Worm (Caenorhabditis elegans) whole organism, L1 larva: ENCODE data around the gene tre-2.

Source experiments
- ama-1 ChIP-seq: fragments of 150-350 bp; optimal IDR thresholded peaks from 2 replicates; lab custom pipeline; 2014
- ceh-82 ChIP-seq, 3 experiments: fragments of 150-350 bp in 1 of 3; sonication (generic microtip) in 2 of 3; optimal IDR thresholded peaks; 2 replicates each; lab custom pipeline; 2014 to 2017; ENCODE audit warnings: missing biosample characterization in 3 of 3, missing genetic modification characterization in 3 of 3
- dsc-1 ChIP-seq: sonication (generic microtip); optimal IDR thresholded peaks from 2 replicates; lab custom pipeline; 2016; ENCODE audit warnings: mild to moderate bottlenecking, missing genetic modification characterization, missing compliant biosample characterization
- fkh-10 ChIP-seq: sonication (generic microtip); optimal IDR thresholded peaks from 2 replicates; lab custom pipeline; 2017; ENCODE audit warnings: missing biosample characterization, missing genetic modification reagents, missing genetic modification characterization
- grh-1 ChIP-seq: fragments of 200-800 bp; sonication (Bioruptor generic); IDR thresholded peaks from 2 replicates; pipeline ENCODE4 v1.3.6; 2022; ENCODE audit warnings: missing genetic modification reagents, missing genetic modification characterization, missing compliant biosample characterization
- lin-39 ChIP-seq: fragments of 150-350 bp; optimal IDR thresholded peaks from 2 replicates; lab custom pipeline; 2014; ENCODE audit warnings: missing biosample characterization, missing genetic modification reagents, missing genetic modification characterization
- nhr-11 ChIP-seq: fragments of 150-350 bp; optimal IDR thresholded peaks from 2 replicates; lab custom pipeline; 2014; ENCODE audit warnings: missing biosample characterization, missing genetic modification characterization
- nhr-19 ChIP-seq: fragments of 200-800 bp; sonication (Bioruptor generic); conservative IDR thresholded peaks from 2 replicates; pipeline ENCODE4 v1.3.6; 2022; ENCODE audit warnings: missing genetic modification characterization, missing compliant biosample characterization
- nhr-77 ChIP-seq: fragments of 150-350 bp; optimal IDR thresholded peaks from 2 replicates; lab custom pipeline; 2014; ENCODE audit warnings: missing biosample characterization, missing genetic modification characterization
- snpc-4 ChIP-seq: fragments of 150-350 bp; optimal IDR thresholded peaks from 2 replicates; lab custom pipeline; 2014; ENCODE audit warnings: missing biosample characterization, missing genetic modification characterization
- tbx-2 ChIP-seq: sonication (generic microtip); optimal IDR thresholded peaks from 2 replicates; lab custom pipeline; 2016; ENCODE audit warnings: missing genetic modification characterization, missing compliant biosample characterization
- ztf-11 ChIP-seq, 2 experiments: sonication (generic microtip); optimal IDR thresholded peaks; 2 replicates each; lab custom pipeline; 2016 to 2017; ENCODE audit warnings: missing genetic modification characterization in 2 of 2, missing biosample characterization in 1 of 2, missing compliant biosample characterization in 1 of 2

DNA sequence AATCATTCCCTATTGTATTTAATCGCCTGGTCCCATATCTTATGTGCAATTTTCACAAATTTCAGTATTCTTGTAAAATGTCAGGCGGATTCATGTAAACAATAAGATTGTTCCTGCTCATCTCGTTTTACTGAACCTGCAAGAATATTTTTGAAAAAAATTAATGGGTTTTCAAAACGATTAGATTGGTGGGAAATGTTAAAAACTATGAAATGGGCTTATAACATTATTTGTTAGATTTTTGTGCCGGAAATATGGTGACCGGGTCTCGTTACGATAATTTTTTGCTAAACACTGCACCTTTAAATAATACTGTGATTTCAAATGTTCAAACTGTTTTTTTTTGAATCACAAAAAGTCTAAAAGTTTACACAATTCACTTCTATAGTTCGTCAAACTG, 22.2 kb upstream of the tre-2 start:
- TF ChIP-seq tbx-2 (tag; lab: Kevin White, UChicago) (no peak), dsc-1 (tag; lab: Kevin White, UChicago) (no peak), grh-1 (no peak), ama-1 (lab: Kevin White, UChicago) (no peak), ceh-82 (tag; optimal IDR thresholded peaks at IDR 0.05; lab: Kevin White, UChicago) (no peak), nhr-77 (no peak), ztf-11 (tag; optimal IDR thresholded peaks at IDR 0.05; lab: Kevin White, UChicago) (no peak), snpc-4 (no peak), nhr-11 (tag; lab: Kevin White, UChicago) (no peak), nhr-19 (GFP tag; lab: Robert Waterston, UW) (no peak), fkh-10 (GFP tag; lab: Kevin White, UChicago) (no peak), lin-39 (no peak)
